Fruit fly (Drosophila melanogaster) whole organism: ENCODE results near the gene Klp61F.

Experiments
- Dll ChIP-seq: fragments of >200 bp; optimal IDR thresholded peaks from 2 replicates; lab custom pipeline; 2017
- EcR ChIP-seq, 2 experiments: fragments of >200 bp; optimal IDR thresholded peaks; 2 replicates each; lab custom pipeline; 2017; ENCODE audit warnings: missing biosample characterization in 2 of 2, missing genetic modification characterization in 2 of 2, missing genetic modification reagents in 2 of 2
- pan ChIP-seq: fragments of >200 bp; optimal IDR thresholded peaks from 2 replicates; lab custom pipeline; 2017
- psq ChIP-seq: fragments of >200 bp; optimal IDR thresholded peaks from 2 replicates; lab custom pipeline; 2017
- usp ChIP-seq: fragments of >200 bp; optimal IDR thresholded peaks from 2 replicates; lab custom pipeline; 2017; ENCODE audit warnings: missing biosample characterization, missing genetic modification characterization, mixed read lengths

DNA sequence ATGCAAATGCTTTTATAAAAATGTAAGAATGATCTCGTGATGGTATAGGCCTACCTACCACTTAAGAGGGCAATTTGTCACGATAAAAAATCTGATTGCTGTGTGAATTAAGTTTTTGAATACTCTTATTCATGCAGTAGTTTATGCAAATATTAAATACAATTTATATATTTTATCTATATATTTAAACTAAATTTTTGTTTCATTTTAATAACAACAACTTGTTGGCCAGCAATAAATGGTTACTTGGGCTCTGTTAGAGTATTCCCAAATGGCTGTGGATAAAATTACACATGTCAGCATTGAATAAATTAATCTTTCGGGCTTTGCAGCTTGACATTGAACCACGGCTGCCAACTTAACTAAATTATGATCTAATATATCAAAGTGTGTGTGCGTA, 12.8 kb upstream of the Klp61F start:
- no peak for TF ChIP-seq psq (lab: Kevin White, UChicago)
- no peak for TF ChIP-seq EcR (GFP tag; optimal IDR thresholded peaks at IDR 0.05; lab: Kevin White, UChicago)
- TF ChIP-seq usp (GFP tag; lab: Kevin White, UChicago), result no peak
- TF ChIP-seq Dll (lab: Kevin White, UChicago), result no peak
- no peak for TF ChIP-seq pan (lab: Kevin White, UChicago)
